Fruit fly (Drosophila melanogaster): ENCODE data around the gene CG5160.

DNA sequence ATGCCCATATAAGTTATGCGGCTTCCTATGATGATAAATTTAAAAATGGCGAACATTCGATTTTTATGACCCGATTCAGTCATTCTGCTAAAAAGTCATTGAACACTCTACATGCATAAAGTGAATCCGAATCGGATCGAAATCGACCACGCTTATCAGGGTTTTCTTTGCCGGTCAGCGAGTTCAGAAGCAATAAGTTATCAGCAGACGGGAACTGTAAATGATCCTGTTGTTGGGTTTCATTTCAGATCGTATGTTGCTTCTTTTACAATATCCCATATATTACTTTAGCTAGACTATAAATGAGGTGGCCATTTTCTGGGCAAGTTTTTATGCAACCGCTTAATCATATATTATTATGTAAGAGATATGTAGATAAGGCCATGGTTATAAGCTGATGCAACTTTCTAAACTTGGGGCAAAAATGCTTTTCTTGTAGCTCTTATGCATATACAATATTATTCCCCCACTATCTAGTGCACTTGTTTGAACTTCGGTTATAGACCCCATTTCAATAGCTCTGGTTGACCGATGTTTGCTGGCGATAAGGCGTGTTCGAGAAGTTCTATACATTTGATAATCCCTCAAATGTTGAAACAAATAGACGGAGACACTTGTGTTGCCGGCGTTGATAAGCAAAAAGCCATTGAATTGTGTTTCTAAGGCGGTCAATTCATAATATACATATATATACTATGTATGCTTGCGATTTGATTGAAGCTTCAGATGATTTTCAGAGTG lies 33.5 kb upstream of the CG5160 start:
- TF ChIP-seq ey (GFP tag; optimal IDR thresholded peaks at IDR 0.05) (no peak), HLH106 (tag; optimal IDR thresholded peaks at IDR 0.05) (no peak), lola (GFP tag; optimal IDR thresholded peaks at IDR 0.05) (no peak), Mio (GFP tag; optimal IDR thresholded peaks at IDR 0.05) (no peak), psq (GFP tag; optimal IDR thresholded peaks at IDR 0.05) (no peak)
